Worm (Caenorhabditis elegans) whole organism, mixed stage, embryonic: ENCODE measurements around the gene ceh-87.

Experiments used
- M03D4.4 ChIP-seq: sonication (generic microtip); optimal IDR thresholded peaks from 2 replicates; lab custom pipeline; 2017; ENCODE audit warnings: mild to moderate bottlenecking, missing genetic modification characterization, missing compliant biosample characterization
- bed-3 ChIP-seq: fragments of 200-800 bp; sonication (Bioruptor generic); optimal IDR thresholded peaks from 3 replicates; lab custom pipeline; 2018; ENCODE audit warnings: mild to moderate bottlenecking, missing genetic modification characterization, moderate library complexity, missing compliant biosample characterization
- blmp-1 ChIP-seq: fragments of 150-350 bp; optimal IDR thresholded peaks from 2 replicates; lab custom pipeline; 2014; ENCODE audit warnings: missing biosample characterization, missing genetic modification characterization
- ceh-39 ChIP-seq: fragments of 150-350 bp; optimal IDR thresholded peaks from 2 replicates; lab custom pipeline; 2014; ENCODE audit warnings: missing biosample characterization, missing genetic modification characterization
- ceh-43 ChIP-seq: fragments of 200-800 bp; sonication (Bioruptor generic); optimal IDR thresholded peaks from 2 replicates; lab custom pipeline; 2018; ENCODE audit warnings: mild to moderate bottlenecking, missing genetic modification characterization, moderate library complexity, missing compliant biosample characterization
- ceh-83 ChIP-seq: fragments of 200-800 bp; sonication (Bioruptor generic); optimal IDR thresholded peaks from 2 replicates; lab custom pipeline; 2018; ENCODE audit warnings: mild to moderate bottlenecking, missing genetic modification characterization, missing compliant biosample characterization
- ces-1 ChIP-seq: fragments of 150-350 bp; optimal IDR thresholded peaks from 2 replicates; lab custom pipeline; 2014; ENCODE audit warnings: missing biosample characterization, missing genetic modification reagents, missing genetic modification characterization
- cnd-1 ChIP-seq: fragments of 200-800 bp; sonication (Bioruptor generic); optimal IDR thresholded peaks from 2 replicates; lab custom pipeline; 2018; ENCODE audit warnings: mild to moderate bottlenecking, missing genetic modification characterization, missing compliant biosample characterization
- drap-1 ChIP-seq: fragments of 200-800 bp; sonication (Bioruptor generic); optimal IDR thresholded peaks from 3 replicates; lab custom pipeline; 2018; ENCODE audit warnings: mild to moderate bottlenecking, missing genetic modification characterization, missing compliant biosample characterization
- elt-1 ChIP-seq: sonication (generic microtip); optimal IDR thresholded peaks from 2 replicates; lab custom pipeline; 2017; ENCODE audit warnings: missing genetic modification characterization, mild to moderate bottlenecking, missing compliant biosample characterization, antibody characterized with exemption, moderate library complexity, borderline replicate concordance; ENCODE audit not compliant: insufficient read depth
- elt-3 ChIP-seq: fragments of 150-350 bp; optimal IDR thresholded peaks from 2 replicates; lab custom pipeline; 2014; ENCODE audit warnings: missing biosample characterization, missing genetic modification characterization
- flh-1 ChIP-seq: fragments of 200-800 bp; sonication (Bioruptor generic); optimal IDR thresholded peaks from 2 replicates; lab custom pipeline; 2018; ENCODE audit warnings: mild to moderate bottlenecking, missing genetic modification characterization, moderate library complexity, missing compliant biosample characterization
- hlh-1 ChIP-seq: fragments of 150-350 bp; optimal IDR thresholded peaks from 2 replicates; lab custom pipeline; 2014; ENCODE audit warnings: missing biosample characterization, missing genetic modification reagents, missing genetic modification characterization
- lin-13 ChIP-seq: fragments of 150-350 bp; optimal IDR thresholded peaks from 2 replicates; lab custom pipeline; 2014; ENCODE audit warnings: missing biosample characterization, missing genetic modification characterization
- lin-32 ChIP-seq: fragments of 200-800 bp; sonication (Bioruptor generic); optimal IDR thresholded peaks from 2 replicates; lab custom pipeline; 2018; ENCODE audit warnings: mild to moderate bottlenecking, missing genetic modification characterization, missing compliant biosample characterization
- lsy-2 ChIP-seq: fragments of 150-350 bp; optimal IDR thresholded peaks from 2 replicates; lab custom pipeline; 2014; ENCODE audit warnings: missing biosample characterization, missing genetic modification characterization
- mab-5 ChIP-seq: fragments of 150-350 bp; optimal IDR thresholded peaks from 2 replicates; lab custom pipeline; 2014; ENCODE audit warnings: missing biosample characterization, missing genetic modification characterization
- mep-1 ChIP-seq: fragments of 150-350 bp; optimal IDR thresholded peaks from 2 replicates; lab custom pipeline; 2017; ENCODE audit warnings: missing biosample characterization, missing genetic modification reagents, missing genetic modification characterization, inconsistent platforms
- mls-2 ChIP-seq: sonication (generic microtip); optimal IDR thresholded peaks from 2 replicates; lab custom pipeline; 2016; ENCODE audit warnings: mild to moderate bottlenecking, missing genetic modification characterization, moderate library complexity, missing compliant biosample characterization
- nhr-12 ChIP-seq: fragments of 150-350 bp; optimal IDR thresholded peaks from 2 replicates; lab custom pipeline; 2014; ENCODE audit warnings: missing biosample characterization, missing genetic modification characterization
- nhr-2 ChIP-seq: fragments of 150-350 bp; optimal IDR thresholded peaks from 2 replicates; lab custom pipeline; 2014; ENCODE audit warnings: missing biosample characterization, missing genetic modification characterization
- nhr-237 ChIP-seq: fragments of 150-350 bp; optimal IDR thresholded peaks from 2 replicates; lab custom pipeline; 2014; ENCODE audit warnings: missing biosample characterization, missing genetic modification characterization
- nhr-28 ChIP-seq: fragments of 150-350 bp; optimal IDR thresholded peaks from 2 replicates; lab custom pipeline; 2014; ENCODE audit warnings: missing biosample characterization, missing genetic modification characterization
- pha-4 ChIP-seq: fragments of 150-350 bp; optimal IDR thresholded peaks from 2 replicates; lab custom pipeline; 2018; ENCODE audit warnings: missing biosample characterization, missing genetic modification reagents, missing genetic modification characterization
- sem-2 ChIP-seq: fragments of 200-800 bp; sonication (Bioruptor generic); optimal IDR thresholded peaks from 2 replicates; lab custom pipeline; 2018; ENCODE audit warnings: mild to moderate bottlenecking, missing genetic modification characterization, missing compliant biosample characterization
- snpc-4 ChIP-seq: fragments of 150-350 bp; optimal IDR thresholded peaks from 2 replicates; lab custom pipeline; 2014; ENCODE audit warnings: missing biosample characterization, missing genetic modification characterization
- sptf-1 ChIP-seq: sonication (generic microtip); optimal IDR thresholded peaks from 2 replicates; lab custom pipeline; 2017; ENCODE audit warnings: mild to moderate bottlenecking, missing genetic modification characterization, moderate library complexity, missing compliant biosample characterization
- tbx-8 ChIP-seq: fragments of 200-800 bp; sonication (Bioruptor generic); optimal IDR thresholded peaks from 2 replicates; lab custom pipeline; 2018; ENCODE audit warnings: mild to moderate bottlenecking, missing genetic modification characterization, moderate library complexity, missing compliant biosample characterization
- unc-120 ChIP-seq: sonication (generic microtip); optimal IDR thresholded peaks from 2 replicates; lab custom pipeline; 2017; ENCODE audit warnings: missing genetic modification characterization, missing compliant biosample characterization; ENCODE audit not compliant: poor library complexity, severe bottlenecking
- zip-8 ChIP-seq: fragments of 150-350 bp; optimal IDR thresholded peaks from 2 replicates; lab custom pipeline; 2014; ENCODE audit warnings: missing biosample characterization, missing genetic modification characterization
- ztf-11 ChIP-seq: fragments of 150-350 bp; optimal IDR thresholded peaks from 2 replicates; lab custom pipeline; 2014; ENCODE audit warnings: missing biosample characterization, missing genetic modification characterization

Gene ceh-87

ce11 chrII:2710919-2711318 lies 26.8 kb upstream of the ceh-87 start, which contains the start of gene T05A8.2:
T05A8.2 (minus strand) TSS chrII:2711019.
- TF ChIP-seq ztf-11, result no peak
- no peak for TF ChIP-seq cnd-1 (tag; lab: Kevin White, UChicago)
- TF ChIP-seq, all 35 proteins: peak for 0

ce11 chrII:2709942-2710341 lies 25.8 kb upstream of the ceh-87 start, which contains the start of gene T05A8.1:
T05A8.1 (minus strand) TSS chrII:2710042.
- TF ChIP-seq tbx-8 (GFP tag; lab: Kevin White, UChicago) (no peak), ces-1 (GFP tag; lab: Kevin White, UChicago) (no peak), nhr-12 (tag; lab: Kevin White, UChicago) (no peak), nhr-2 (tag; lab: Kevin White, UChicago) (no peak), drap-1 (GFP tag; lab: Kevin White, UChicago) (no peak), cnd-1 (tag; lab: Kevin White, UChicago) (no peak), M03D4.4 (tag; lab: Kevin White, UChicago) (no peak), pha-4 (tag; lab: Kevin White, UChicago) (no peak)

ce11 chrII:2707872-2708271 lies 23.8 kb upstream of the ceh-87 start, which contains the start of gene Y47G7B.2:
Y47G7B.2 (minus strand) TSS chrII:2708014.
- TF ChIP-seq lsy-2 (tag; lab: Kevin White, UChicago) (no peak), sptf-1 (tag; lab: Kevin White, UChicago) (no peak), nhr-12 (tag; lab: Kevin White, UChicago) (no peak)
- TF ChIP-seq, all 35 proteins: peak for 0

ce11 chrII:2705200-2705599 lies 21.1 kb upstream of the ceh-87 start, which contains the start of gene srh-128:
srh-128 (minus strand) TSS chrII:2705300.
- no peak for TF ChIP-seq ceh-39 (tag; lab: Kevin White, UChicago)
- TF ChIP-seq nhr-237 (tag; lab: Kevin White, UChicago), result no peak
- no peak for TF ChIP-seq mep-1
- TF ChIP-seq lin-32, result no peak
- TF ChIP-seq pha-4 (tag; lab: Kevin White, UChicago), result no peak
- TF ChIP-seq blmp-1 (tag; lab: Kevin White, UChicago), result no peak
- no peak for TF ChIP-seq nhr-28
- TF ChIP-seq sem-2 (GFP tag; lab: Kevin White, UChicago), result no peak
- TF ChIP-seq elt-1, result no peak
- TF ChIP-seq M03D4.4 (tag; lab: Kevin White, UChicago), result no peak
- TF ChIP-seq nhr-12 (tag; lab: Kevin White, UChicago), result no peak
- no peak for TF ChIP-seq cnd-1 (tag; lab: Kevin White, UChicago)
- TF ChIP-seq nhr-2 (tag; lab: Kevin White, UChicago), result no peak
- TF ChIP-seq unc-120 (tag; lab: Kevin White, UChicago), result no peak
- TF ChIP-seq hlh-1, result no peak
- no peak for TF ChIP-seq drap-1 (GFP tag; lab: Kevin White, UChicago)
- TF ChIP-seq mab-5 (tag; lab: Kevin White, UChicago), result no peak
- TF ChIP-seq ceh-43 (GFP tag; lab: Kevin White, UChicago), result no peak

- no peak for TF ChIP-seq mab-5 (tag; lab: Kevin White, UChicago)
- no peak for TF ChIP-seq sptf-1 (tag; lab: Kevin White, UChicago)
- TF ChIP-seq M03D4.4 (tag; lab: Kevin White, UChicago), result no peak
- TF ChIP-seq zip-8, result no peak
- TF ChIP-seq elt-3 (tag; lab: Kevin White, UChicago), result no peak
- TF ChIP-seq nhr-12 (tag; lab: Kevin White, UChicago), result no peak
- TF ChIP-seq flh-1 (GFP tag; lab: Kevin White, UChicago), result no peak
- no peak for TF ChIP-seq ceh-39 (tag; lab: Kevin White, UChicago)
- no peak for TF ChIP-seq lin-13 (tag; lab: Kevin White, UChicago)
- TF ChIP-seq lin-32, result no peak
- no peak for TF ChIP-seq cnd-1 (tag; lab: Kevin White, UChicago)
Observed at ce11 chrII:2702757-2703156, 18.6 kb upstream of the ceh-87 start, which contains the start of gene sri-60. sri-60 (minus strand) TSS chrII:2702857.

ce11 chrII:2700229-2700628 lies 16.1 kb upstream of the ceh-87 start, which contains the start of gene sri-61:
sri-61 (minus strand) TSS chrII:2700329.
- TF ChIP-seq bed-3 (GFP tag; lab: Kevin White, UChicago) (no peak), flh-1 (GFP tag; lab: Kevin White, UChicago) (no peak), nhr-28 (no peak), pha-4 (tag; lab: Kevin White, UChicago) (no peak), elt-3 (tag; lab: Kevin White, UChicago) (no peak), ces-1 (GFP tag; lab: Kevin White, UChicago) (no peak), nhr-12 (tag; lab: Kevin White, UChicago) (no peak), ceh-83 (GFP tag; lab: Kevin White, UChicago) (no peak), ceh-39 (tag; lab: Kevin White, UChicago) (no peak), mls-2 (tag; lab: Kevin White, UChicago) (no peak), ceh-43 (GFP tag; lab: Kevin White, UChicago) (no peak), snpc-4 (tag; lab: Kevin White, UChicago) (no peak), M03D4.4 (tag; lab: Kevin White, UChicago) (no peak), blmp-1 (tag; lab: Kevin White, UChicago) (no peak)
